Fruit fly (Drosophila melanogaster): Measurements from ENCODE around the gene CG32638.
A peak's percentile ranks its signal among the peaks of the same experiment; 100 is the strongest.

Gene CG32638

dm6 chrX:13138887-13139286, 10.3 kb upstream of the CG32638 start, which contains the start of gene CG32645 (continued):
- TF ChIP-seq CG11456 (GFP tag; IDR thresholded peaks at IDR 0.05) (no peak), CG3163 (GFP tag; optimal IDR thresholded peaks at IDR 0.05) (no peak), scrt (GFP tag; optimal IDR thresholded peaks at IDR 0.05) (no peak), CG31441 (GFP tag; IDR thresholded peaks at IDR 0.05) (no peak), Pdp1 (GFP tag; optimal IDR thresholded peaks at IDR 0.05) (peak in 1 of 2 experiments; percentile 26), CG4617 (GFP tag; optimal IDR thresholded peaks at IDR 0.05; ENCODE audit: borderline replicate concordance) (no peak), CG6654 (GFP tag; optimal IDR thresholded peaks at IDR 0.05) (no peak), Gug (GFP tag; IDR thresholded peaks at IDR 0.05) (no peak), HLH54F (GFP tag; optimal IDR thresholded peaks at IDR 0.05) (no peak), pros (GFP tag; optimal IDR thresholded peaks at IDR 0.05) (no peak), CG34422 (GFP tag; IDR thresholded peaks at IDR 0.05) (no peak), CG11560 (tag; IDR thresholded peaks at IDR 0.05) (no peak), CG17568 (GFP tag; optimal IDR thresholded peaks at IDR 0.05) (no peak), sqz (GFP tag; optimal IDR thresholded peaks at IDR 0.05) (peak; percentile 80), Trl (optimal IDR thresholded peaks at IDR 0.05) (peak; percentile 41 to 68), Trl (GFP tag; optimal IDR thresholded peaks at IDR 0.05) (no peak), dimm (GFP tag; IDR thresholded peaks at IDR 0.05) (no peak), CG42726 (GFP tag; IDR thresholded peaks at IDR 0.05; ENCODE audit: partially characterized antibody) (no peak), Doc2 (GFP tag; IDR thresholded peaks at IDR 0.05) (no peak), grn (GFP tag; optimal IDR thresholded peaks at IDR 0.05) (no peak), sob (GFP tag; IDR thresholded peaks at IDR 0.05) (no peak), CG10147 (GFP tag; optimal IDR thresholded peaks at IDR 0.05) (no peak), Dll (GFP tag; IDR thresholded peaks at IDR 0.05; ENCODE audit: partially characterized antibody) (0 out of 4 replicates have a peak, but pooled peaks have one; percentile 14), Spps (tag; optimal IDR thresholded peaks at IDR 0.05) (peak; percentile 6), CG6254 (GFP tag; optimal IDR thresholded peaks at IDR 0.05) (no peak), Nf-YC (tag; optimal IDR thresholded peaks at IDR 0.05) (no peak), Max (GFP tag; optimal IDR thresholded peaks at IDR 0.05) (no peak), Ravus (GFP tag; IDR thresholded peaks at IDR 0.05) (no peak), D (optimal IDR thresholded peaks at IDR 0.05) (no peak), D (GFP tag; optimal IDR thresholded peaks at IDR 0.05) (no peak), tgo (GFP tag; IDR thresholded peaks at IDR 0.05) (no peak), hkb (optimal IDR thresholded peaks at IDR 0.05) (no peak), hkb (GFP tag; IDR thresholded peaks at IDR 0.05) (no peak), CG3726 (GFP tag; IDR thresholded peaks at IDR 0.05) (no peak), z (GFP tag; IDR thresholded peaks at IDR 0.05) (peak; percentile 85), cg (GFP tag; optimal IDR thresholded peaks at IDR 0.05) (peak; percentile 49), Dp (GFP tag; optimal IDR thresholded peaks at IDR 0.05) (no peak), chn (GFP tag; optimal IDR thresholded peaks at IDR 0.05) (no peak), insv (GFP tag; optimal IDR thresholded peaks at IDR 0.05) (no peak), CG33557 (GFP tag; optimal IDR thresholded peaks at IDR 0.05) (peak; percentile 4), fd102C (GFP tag; optimal IDR thresholded peaks at IDR 0.05) (no peak), pita (GFP tag; optimal IDR thresholded peaks at IDR 0.05) (no peak), CG13424 (tag; optimal IDR thresholded peaks at IDR 0.05) (no peak), odd (GFP tag; optimal IDR thresholded peaks at IDR 0.05) (no peak), sug (tag; optimal IDR thresholded peaks at IDR 0.05) (no peak), NFAT (GFP tag; IDR thresholded peaks at IDR 0.05) (no peak), CG6791 (GFP tag; IDR thresholded peaks at IDR 0.05; ENCODE audit: partially characterized antibody) (no peak), CG18011 (GFP tag; optimal IDR thresholded peaks at IDR 0.05) (no peak), zen2 (GFP tag; IDR thresholded peaks at IDR 0.05; ENCODE audit: partially characterized antibody) (0 out of 3 replicates have a peak, but pooled peaks have one; percentile 31), crol (GFP tag; IDR thresholded peaks at IDR 0.05) (no peak), row (GFP tag; IDR thresholded peaks at IDR 0.05) (no peak), abd-A (tag; optimal IDR thresholded peaks at IDR 0.05) (no peak)
